Fruit fly (Drosophila melanogaster): ENCODE data around the gene CG15743.

Gene CG15743

dm6 chrX:13320697-13321445 is 35.4 kb downstream of the CG15743 start (continued):
- TF ChIP-seq ro (GFP tag; IDR thresholded peaks at IDR 0.05): no peak
- TF ChIP-seq Jarid2 (GFP tag; optimal IDR thresholded peaks at IDR 0.05): peak; percentile 22
- TF ChIP-seq zfh2 (GFP tag; optimal IDR thresholded peaks at IDR 0.05): no peak
- 0 out of 4 replicates have a peak, but pooled peaks have one; percentile 70 for TF ChIP-seq chinmo (GFP tag; IDR thresholded peaks at IDR 0.05; ENCODE audit: partially characterized antibody)
- TF ChIP-seq sna (GFP tag; IDR thresholded peaks at IDR 0.05; ENCODE audit: partially characterized antibody): no peak
- TF ChIP-seq caup (GFP tag; optimal IDR thresholded peaks at IDR 0.05; ENCODE audit: severe bottlenecking): no peak
- no peak for TF ChIP-seq CG10959 (GFP tag; IDR thresholded peaks at IDR 0.05)
- no peak for TF ChIP-seq ERR (GFP tag; optimal IDR thresholded peaks at IDR 0.05)
- peak; percentile 34 for TF ChIP-seq phol (tag; optimal IDR thresholded peaks at IDR 0.05)
- peak; percentile 58 for TF ChIP-seq CG11504 (tag; optimal IDR thresholded peaks at IDR 0.05)
- peak; percentile 25 for TF ChIP-seq unpg (GFP tag; optimal IDR thresholded peaks at IDR 0.05)
- no peak for TF ChIP-seq p53 (GFP tag; optimal IDR thresholded peaks at IDR 0.05)
- TF ChIP-seq CG17359 (tag; optimal IDR thresholded peaks at IDR 0.05): peak; percentile 32
- no peak for TF ChIP-seq CG6272 (GFP tag; IDR thresholded peaks at IDR 0.05)
- TF ChIP-seq CG6791 (GFP tag; IDR thresholded peaks at IDR 0.05; ENCODE audit: partially characterized antibody): no peak
- TF ChIP-seq CG10274 (GFP tag; optimal IDR thresholded peaks at IDR 0.05): no peak
- peak; percentile 53 for TF ChIP-seq CG9727 (GFP tag; optimal IDR thresholded peaks at IDR 0.05)
- TF ChIP-seq CG10654 (GFP tag; optimal IDR thresholded peaks at IDR 0.05): no peak
- peak; percentile 49 for TF ChIP-seq Dek (tag; optimal IDR thresholded peaks at IDR 0.05)
- TF ChIP-seq CG14710 (tag; optimal IDR thresholded peaks at IDR 0.05): peak; percentile 9
- no peak for TF ChIP-seq CG13894 (tag; optimal IDR thresholded peaks at IDR 0.05)
- no peak for TF ChIP-seq ham (GFP tag; IDR thresholded peaks at IDR 0.05)
- no peak for TF ChIP-seq CG13123 (GFP tag; optimal IDR thresholded peaks at IDR 0.05)
- TF ChIP-seq fd96Cb (tag; optimal IDR thresholded peaks at IDR 0.05): no peak
- no peak for TF ChIP-seq hth (optimal IDR thresholded peaks at IDR 0.05)
- TF ChIP-seq CG10462 (GFP tag; optimal IDR thresholded peaks at IDR 0.05): no peak
- no peak for TF ChIP-seq esg (GFP tag; conservative IDR thresholded peaks at IDR 0.05)
- no peak for TF ChIP-seq bowl (GFP tag; IDR thresholded peaks at IDR 0.05)
- no peak for TF ChIP-seq Doc2 (GFP tag; IDR thresholded peaks at IDR 0.05)
- no peak for TF ChIP-seq CG8944 (GFP tag; optimal IDR thresholded peaks at IDR 0.05)
- TF ChIP-seq CG15073 (GFP tag; optimal IDR thresholded peaks at IDR 0.05): no peak
- TF ChIP-seq bsh (GFP tag; optimal IDR thresholded peaks at IDR 0.05): peak in 1 of 2 experiments; percentile 1
- TF ChIP-seq chn (GFP tag; optimal IDR thresholded peaks at IDR 0.05): no peak
- TF ChIP-seq TFAM (GFP tag; optimal IDR thresholded peaks at IDR 0.05): no peak
- TF ChIP-seq BEAF-32 (GFP tag; optimal IDR thresholded peaks at IDR 0.05): no peak
- no peak for TF ChIP-seq CG8765 (GFP tag; IDR thresholded peaks at IDR 0.05)
- no peak for TF ChIP-seq CG9215 (GFP tag; IDR thresholded peaks at IDR 0.05)
- TF ChIP-seq cato (GFP tag; optimal IDR thresholded peaks at IDR 0.05; ENCODE audit: borderline replicate concordance): no peak
- TF ChIP-seq CG7963 (GFP tag; IDR thresholded peaks at IDR 0.05; ENCODE audit: partially characterized antibody): no peak
- TF ChIP-seq CG2120 (GFP tag; optimal IDR thresholded peaks at IDR 0.05): peak; percentile 49
- no peak for TF ChIP-seq emc (GFP tag; optimal IDR thresholded peaks at IDR 0.05)
- peak in 1 of 2 experiments; percentile 35 for TF ChIP-seq Eip74EF (GFP tag; optimal IDR thresholded peaks at IDR 0.05)
- no peak for TF ChIP-seq maf-S (GFP tag; optimal IDR thresholded peaks at IDR 0.05)
- TF ChIP-seq CG14667 (GFP tag; IDR thresholded peaks at IDR 0.05): no peak
- TF ChIP-seq CG4854 (GFP tag; optimal IDR thresholded peaks at IDR 0.05): no peak
- TF ChIP-seq gem (tag; optimal IDR thresholded peaks at IDR 0.05): peak; percentile 67
- TF ChIP-seq CG33557 (GFP tag; optimal IDR thresholded peaks at IDR 0.05): no peak
- no peak for TF ChIP-seq CG43689 (GFP tag; IDR thresholded peaks at IDR 0.05)
- TF ChIP-seq stwl (tag; optimal IDR thresholded peaks at IDR 0.05): no peak

All from whole organism, embryonic.